Fruit fly (Drosophila melanogaster) Kc167 (cell line): ENCODE data around the gene CG14302.

ENCODE experiments used
- psq ChIP-seq: fragments of >200 bp; optimal IDR thresholded peaks from 2 replicates; lab custom pipeline; 2017; ENCODE audit warnings: missing external identifiers
- ttk ChIP-seq: sonication (Bioruptor generic); optimal IDR thresholded peaks from 2 replicates; lab custom pipeline; 2017; ENCODE audit warnings: missing external identifiers

DNA sequence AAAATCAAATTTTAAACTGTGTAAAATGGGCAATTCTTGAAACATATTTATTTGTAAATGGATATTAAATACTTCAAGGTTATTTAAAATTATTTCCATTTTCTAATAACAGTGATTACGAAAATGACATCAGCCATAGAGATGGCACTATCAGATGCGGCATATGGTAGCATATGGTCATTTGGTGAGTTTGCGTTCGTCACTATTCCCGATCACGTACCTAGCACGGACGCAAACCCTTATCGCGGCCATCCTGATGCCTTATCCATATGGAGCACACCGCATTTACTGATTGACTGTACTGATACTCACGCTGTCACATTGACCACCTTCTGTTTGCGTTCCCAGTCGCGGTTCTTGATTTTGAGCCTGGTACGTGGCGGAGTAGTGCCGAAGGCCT, 5.6 kb downstream of the CG14302 start:
- TF ChIP-seq psq (no peak), ttk (no peak)
